Fruit fly (Drosophila melanogaster) whole organism, embryonic: ENCODE measurements around the gene spd-2.

Experiments
- Abd-B ChIP-seq: fragments of 200-800 bp; sonication (Bioruptor generic); optimal IDR thresholded peaks from 2 replicates; lab custom pipeline; 2018; ENCODE audit warnings: missing biosample characterization, mild to moderate bottlenecking, missing genetic modification characterization, moderate library complexity
- Aef1 ChIP-seq: fragments of 200-800 bp; sonication (Bioruptor generic); IDR thresholded peaks from 3 replicates; pipeline ENCODE4 v1.3.6; 2022; ENCODE audit warnings: missing biosample characterization, missing genetic modification characterization
- BEAF-32 ChIP-seq: fragments of 200-800 bp; sonication (Bioruptor generic); optimal IDR thresholded peaks from 3 replicates; lab custom pipeline; 2017; ENCODE audit warnings: missing biosample characterization, missing genetic modification characterization, mild to moderate bottlenecking, moderate library complexity, missing genetic modification reagents
- Bdp1 ChIP-seq: fragments of 200-800 bp; sonication (Bioruptor generic); optimal IDR thresholded peaks from 3 replicates; lab custom pipeline; 2016; ENCODE audit warnings: missing biosample characterization, missing genetic modification characterization
- BtbVII ChIP-seq: fragments of 200-800 bp; sonication (Bioruptor generic); optimal IDR thresholded peaks from 3 replicates; lab custom pipeline; 2017; ENCODE audit warnings: missing biosample characterization, mild to moderate bottlenecking, missing genetic modification characterization
- CG10565 ChIP-seq: fragments of 200-800 bp; sonication (Bioruptor generic); optimal IDR thresholded peaks from 3 replicates; lab custom pipeline; 2016; ENCODE audit warnings: missing biosample characterization, mild to moderate bottlenecking, missing genetic modification characterization
- CG13296 ChIP-seq: fragments of 200-800 bp; sonication (Bioruptor generic); optimal IDR thresholded peaks from 3 replicates; lab custom pipeline; 2018; ENCODE audit warnings: missing biosample characterization, mild to moderate bottlenecking, missing genetic modification characterization
- CG13894 ChIP-seq: fragments of 200-800 bp; sonication (Bioruptor generic); optimal IDR thresholded peaks from 3 replicates; lab custom pipeline; 2018; ENCODE audit warnings: missing biosample characterization, mild to moderate bottlenecking, missing genetic modification characterization, moderate library complexity
- CG14441 ChIP-seq: fragments of 200-800 bp; sonication (Bioruptor generic); IDR thresholded peaks from 2 replicates; pipeline ENCODE4 v1.3.6; 2022; ENCODE audit warnings: missing biosample characterization, missing genetic modification characterization
- CG14965 ChIP-seq: fragments of 200-800 bp; sonication (Bioruptor generic); optimal IDR thresholded peaks from 2 replicates; lab custom pipeline; 2016; ENCODE audit warnings: missing biosample characterization, missing genetic modification characterization, borderline replicate concordance
- CG17361 ChIP-seq: fragments of 200-800 bp; sonication (Bioruptor generic); IDR thresholded peaks from 3 replicates; pipeline ENCODE4 v1.3.6; 2022; ENCODE audit warnings: missing biosample characterization, missing genetic modification characterization
- CG18476 ChIP-seq: fragments of 200-800 bp; sonication (Bioruptor generic); optimal IDR thresholded peaks from 2 replicates; lab custom pipeline; 2016; ENCODE audit warnings: missing biosample characterization, mild to moderate bottlenecking, missing genetic modification characterization
- CG2199 ChIP-seq: fragments of 200-800 bp; sonication (Bioruptor generic); IDR thresholded peaks from 3 replicates; pipeline ENCODE4 v1.3.6; 2022; ENCODE audit warnings: missing biosample characterization, missing genetic modification characterization
- CG31441 ChIP-seq: fragments of 200-800 bp; sonication (Bioruptor generic); IDR thresholded peaks from 2 replicates; pipeline ENCODE4 v1.3.6; 2022; ENCODE audit warnings: missing biosample characterization, missing genetic modification characterization
- CG32532 ChIP-seq: fragments of 200-800 bp; sonication (Bioruptor generic); IDR thresholded peaks from 2 replicates; pipeline ENCODE4 v1.3.6; 2022; ENCODE audit warnings: missing biosample characterization, missing genetic modification characterization
- CG32772 ChIP-seq: fragments of 200-800 bp; sonication (Bioruptor generic); IDR thresholded peaks from 2 replicates; pipeline ENCODE4 v1.3.6; 2022; ENCODE audit warnings: missing biosample characterization, missing genetic modification characterization
- CG3281 ChIP-seq: fragments of 200-800 bp; sonication (Bioruptor generic); optimal IDR thresholded peaks from 3 replicates; lab custom pipeline; 2017; ENCODE audit warnings: missing biosample characterization, mild to moderate bottlenecking, missing genetic modification characterization
- CG4730 ChIP-seq: fragments of 200-800 bp; sonication (Bioruptor generic); IDR thresholded peaks from 2 replicates; pipeline ENCODE4 v1.3.6; 2022; ENCODE audit warnings: missing biosample characterization, missing genetic modification characterization
- CG6683 ChIP-seq: fragments of 200-800 bp; sonication (Bioruptor generic); optimal IDR thresholded peaks from 2 replicates; lab custom pipeline; 2017; ENCODE audit warnings: missing biosample characterization, mild to moderate bottlenecking, missing genetic modification characterization, missing genetic modification reagents
- CG7987 ChIP-seq: fragments of 200-800 bp; sonication (Bioruptor generic); optimal IDR thresholded peaks from 2 replicates; lab custom pipeline; 2018; ENCODE audit warnings: missing biosample characterization, mild to moderate bottlenecking, missing genetic modification characterization, moderate library complexity
- CG9215 ChIP-seq: fragments of 200-800 bp; sonication (Bioruptor generic); IDR thresholded peaks from 2 replicates; pipeline ENCODE4 v1.3.6; 2022; ENCODE audit warnings: missing biosample characterization, missing genetic modification characterization
- CG9727 ChIP-seq: fragments of 200-800 bp; sonication (Bioruptor generic); optimal IDR thresholded peaks from 3 replicates; lab custom pipeline; 2017; ENCODE audit warnings: missing biosample characterization, mild to moderate bottlenecking, missing genetic modification characterization
- CG9817 ChIP-seq: fragments of 200-800 bp; sonication (Bioruptor generic); optimal IDR thresholded peaks from 2 replicates; lab custom pipeline; 2018; ENCODE audit warnings: missing biosample characterization, mild to moderate bottlenecking, missing genetic modification characterization, moderate library complexity
- Dp ChIP-seq: fragments of 200-800 bp; sonication (Bioruptor generic); optimal IDR thresholded peaks from 2 replicates; lab custom pipeline; 2018; ENCODE audit warnings: missing biosample characterization, mild to moderate bottlenecking, missing genetic modification characterization, moderate library complexity
- Hey ChIP-seq: fragments of 200-800 bp; sonication (Bioruptor generic); optimal IDR thresholded peaks from 3 replicates; lab custom pipeline; 2018; ENCODE audit warnings: missing biosample characterization, mild to moderate bottlenecking, missing genetic modification characterization
- Hr51 ChIP-seq, 2 experiments: fragments of 200-800 bp; sonication (Bioruptor generic); optimal IDR thresholded peaks; 2 replicates in 1 of 2; 3 replicates in 1 of 2; lab custom pipeline; 2016 to 2018; ENCODE audit warnings: missing biosample characterization in 2 of 2, missing genetic modification characterization in 2 of 2, mild to moderate bottlenecking in 1 of 2, moderate library complexity in 1 of 2
- Max ChIP-seq: fragments of 200-800 bp; sonication (Bioruptor generic); optimal IDR thresholded peaks from 2 replicates; lab custom pipeline; 2016; ENCODE audit warnings: missing biosample characterization, mild to moderate bottlenecking, missing genetic modification characterization
- Oaz ChIP-seq: fragments of 200-800 bp; sonication (Bioruptor generic); IDR thresholded peaks from 2 replicates; pipeline ENCODE4 v1.3.6; 2022; ENCODE audit warnings: missing biosample characterization, missing genetic modification characterization
- Stat92E ChIP-seq, 3 experiments: fragments of >200 bp in 2 of 3; fragments of 200-800 bp in 1 of 3; sonication (Bioruptor generic) in 1 of 3; optimal IDR thresholded peaks; 2 replicates each; lab custom pipeline; 2017 to 2019; ENCODE audit warnings: missing biosample characterization in 3 of 3, missing genetic modification characterization in 3 of 3, mild to moderate bottlenecking in 1 of 3, moderate library complexity in 1 of 3
- Taf1 ChIP-seq: fragments of 200-800 bp; sonication (Bioruptor generic); IDR thresholded peaks from 2 replicates; pipeline ENCODE4 v1.3.6; 2022; ENCODE audit warnings: missing biosample characterization, missing genetic modification characterization
- Usf ChIP-seq: fragments of 200-800 bp; sonication (Bioruptor generic); optimal IDR thresholded peaks from 2 replicates; lab custom pipeline; 2017; ENCODE audit warnings: missing genotype, missing biosample characterization, missing genetic modification characterization
- bsh ChIP-seq, 2 experiments: fragments of 200-800 bp; sonication (Bioruptor generic); optimal IDR thresholded peaks; 2 replicates each; lab custom pipeline; 2017 to 2018; ENCODE audit warnings: mild to moderate bottlenecking in 2 of 2, missing biosample characterization in 2 of 2, missing genetic modification characterization in 2 of 2, moderate library complexity in 1 of 2
- danr ChIP-seq: fragments of 200-800 bp; sonication (Bioruptor generic); IDR thresholded peaks from 2 replicates; pipeline ENCODE4 v1.3.6; 2022; ENCODE audit warnings: missing biosample characterization, missing genetic modification characterization
- esg ChIP-seq: fragments of 200-800 bp; sonication (Bioruptor generic); conservative IDR thresholded peaks from 2 replicates; pipeline ENCODE4 v1.3.6; 2022; ENCODE audit warnings: missing biosample characterization, missing genetic modification characterization
- fd102C ChIP-seq: fragments of 200-800 bp; sonication (Bioruptor generic); optimal IDR thresholded peaks from 2 replicates; lab custom pipeline; 2018; ENCODE audit warnings: missing biosample characterization, mild to moderate bottlenecking, missing genetic modification characterization, moderate library complexity
- gsb ChIP-seq: fragments of 200-800 bp; sonication (Bioruptor generic); IDR thresholded peaks from 2 replicates; pipeline ENCODE4 v1.3.6; 2022; ENCODE audit warnings: missing biosample characterization, missing genetic modification characterization
- ken ChIP-seq: fragments of 200-800 bp; sonication (Bioruptor generic); IDR thresholded peaks from 3 replicates; pipeline ENCODE4 v1.3.6; 2022; ENCODE audit warnings: missing biosample characterization, missing genetic modification characterization
- mirr ChIP-seq: fragments of 200-800 bp; sonication (Bioruptor generic); optimal IDR thresholded peaks from 3 replicates; lab custom pipeline; 2018; ENCODE audit warnings: missing biosample characterization, mild to moderate bottlenecking, missing genetic modification characterization
- nmo ChIP-seq: fragments of 200-800 bp; sonication (Bioruptor generic); optimal IDR thresholded peaks from 2 replicates; lab custom pipeline; 2018; ENCODE audit warnings: missing biosample characterization, mild to moderate bottlenecking, missing genetic modification characterization, moderate library complexity
- org-1 ChIP-seq: fragments of 200-800 bp; sonication (Bioruptor generic); optimal IDR thresholded peaks from 2 replicates; lab custom pipeline; 2017; ENCODE audit warnings: missing biosample characterization, missing genetic modification characterization
- rib ChIP-seq: fragments of 200-800 bp; sonication (Bioruptor generic); IDR thresholded peaks from 2 replicates; pipeline ENCODE4 v1.3.6; 2022; ENCODE audit warnings: missing biosample characterization, missing genetic modification characterization
- slbo ChIP-seq: fragments of 200-800 bp; sonication (Bioruptor generic); IDR thresholded peaks from 2 replicates; pipeline ENCODE4 v1.3.6; 2022; ENCODE audit warnings: missing biosample characterization, missing genetic modification characterization
- slou ChIP-seq: fragments of 200-800 bp; sonication (Bioruptor generic); optimal IDR thresholded peaks from 3 replicates; lab custom pipeline; 2016; ENCODE audit warnings: missing biosample characterization, missing genetic modification characterization
- slp2 ChIP-seq: fragments of 200-800 bp; sonication (Bioruptor generic); optimal IDR thresholded peaks from 2 replicates; lab custom pipeline; 2016; ENCODE audit warnings: missing biosample characterization, missing genetic modification characterization
- sob ChIP-seq: fragments of 200-800 bp; sonication (Bioruptor generic); IDR thresholded peaks from 2 replicates; pipeline ENCODE4 v1.3.6; 2022; ENCODE audit warnings: missing biosample characterization, missing genetic modification characterization
- ssp ChIP-seq: fragments of 200-800 bp; sonication (Bioruptor generic); IDR thresholded peaks from 2 replicates; pipeline ENCODE4 v1.3.6; 2022; ENCODE audit warnings: missing biosample characterization, missing genetic modification characterization
- wor ChIP-seq: fragments of 200-800 bp; sonication (Bioruptor generic); IDR thresholded peaks from 2 replicates; pipeline ENCODE4 v1.3.6; 2022; ENCODE audit warnings: missing biosample characterization, missing genetic modification characterization
- z ChIP-seq: fragments of 200-800 bp; sonication (Bioruptor generic); IDR thresholded peaks from 3 replicates; pipeline ENCODE4 v1.3.6; 2022; ENCODE audit warnings: missing biosample characterization, missing genetic modification characterization
- zfh1 ChIP-seq: fragments of 200-800 bp; sonication (Bioruptor generic); IDR thresholded peaks from 3 replicates; pipeline ENCODE4 v1.3.6; 2022; ENCODE audit warnings: missing biosample characterization, missing genetic modification characterization

spd-2 gene

dm6 chr3L:16609120-16609519 is 14.3 kb upstream of the spd-2 start, which contains the start of gene CG4098 (continued):
- TF ChIP-seq CG4730 (GFP tag; lab: Robert Waterston, UW) (peak; percentile 45; the same call in 1 of the 2 replicates), CG6683 (GFP tag; lab: Kevin White, UChicago) (no peak), bsh (GFP tag; optimal IDR thresholded peaks at IDR 0.05; lab: Kevin White, UChicago) (peak in 1 of 2 experiments; percentile 47), nmo (GFP tag; lab: Kevin White, UChicago) (peak; percentile 18), esg (peak; percentile 32; the same call in 1 of the 2 replicates), Usf (GFP tag; lab: Kevin White, UChicago) (no peak), ssp (GFP tag; lab: Robert Waterston, UW) (peak; percentile 46), CG2199 (GFP tag; lab: Robert Waterston, UW) (peak; percentile 77; the same call in 2 of the 3 replicates), CG9215 (GFP tag; lab: Robert Waterston, UW) (peak; percentile 47; the same call in 1 of the 2 replicates)

DNA sequence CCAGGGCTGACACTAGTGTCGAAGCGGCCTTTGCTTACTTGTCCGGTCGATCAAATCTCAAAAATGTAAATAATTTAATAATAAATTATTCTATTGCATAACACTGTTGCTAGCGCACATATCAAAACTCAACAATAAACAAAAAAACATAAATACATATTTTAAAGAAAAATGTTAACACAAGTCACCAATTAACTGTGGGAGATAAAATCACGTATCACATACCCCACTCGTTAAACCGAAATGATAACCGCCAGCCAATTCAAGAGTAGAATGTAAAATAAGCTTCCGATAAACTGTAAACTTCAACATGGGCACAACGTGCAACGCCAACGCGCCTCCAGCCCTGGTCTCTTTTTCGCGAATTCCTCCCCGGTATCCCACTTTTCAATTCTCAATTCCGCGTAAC is 7.9 kb upstream of the spd-2 start, which contains the start of gene Arts:
Arts (plus strand) TSS at position 116 of the 409 bp plus-strand sequence.
- TF ChIP-seq Hr51 (GFP tag; optimal IDR thresholded peaks at IDR 0.05; lab: Kevin White, UChicago) (no peak), BtbVII (GFP tag; lab: Kevin White, UChicago) (no peak), slp2 (GFP tag; lab: Kevin White, UChicago) (no peak), gsb (GFP tag; lab: Robert Waterston, UW) (no peak), CG7987 (GFP tag; lab: Kevin White, UChicago) (no peak), CG13894 (tag; lab: Kevin White, UChicago) (peak; percentile 25), Stat92E (GFP tag; optimal IDR thresholded peaks at IDR 0.05; lab: Kevin White, UChicago) (no peak), wor (no peak), CG32772 (GFP tag; lab: Robert Waterston, UW) (no peak), CG9727 (GFP tag; lab: Kevin White, UChicago) (peak; percentile 49), CG9215 (GFP tag; lab: Robert Waterston, UW) (no peak), slou (no peak), zfh1 (GFP tag; lab: Robert Waterston, UW) (no peak), CG3281 (peak; percentile 43), CG13296 (no peak), rib (no peak), Max (GFP tag; lab: Kevin White, UChicago) (peak; percentile 54), z (GFP tag; lab: Robert Waterston, UW) (no peak), CG14965 (GFP tag; lab: Kevin White, UChicago) (no peak), CG14441 (GFP tag; lab: Robert Waterston, UW) (no peak), CG10565 (no peak), Dp (GFP tag; lab: Kevin White, UChicago) (peak; percentile 58), CG17361 (no peak), Oaz (GFP tag; lab: Robert Waterston, UW) (no peak), danr (GFP tag; lab: Robert Waterston, UW) (no peak), mirr (GFP tag; lab: Kevin White, UChicago) (no peak), CG32532 (GFP tag; lab: Robert Waterston, UW) (no peak), BEAF-32 (GFP tag; lab: Kevin White, UChicago) (peak; percentile 31), fd102C (GFP tag; lab: Kevin White, UChicago) (no peak), sob (GFP tag; lab: Robert Waterston, UW) (no peak), CG18476 (GFP tag; lab: Kevin White, UChicago) (no peak), slbo (GFP tag; lab: Robert Waterston, UW) (no peak), Bdp1 (GFP tag; lab: Kevin White, UChicago) (no peak), CG31441 (GFP tag; lab: Robert Waterston, UW) (no peak), ken (no peak), Aef1 (no peak), Hey (no peak), CG9817 (tag; lab: Kevin White, UChicago) (peak; percentile 39), CG6683 (GFP tag; lab: Kevin White, UChicago) (no peak), Abd-B (GFP tag; lab: Kevin White, UChicago) (peak; percentile 27), org-1 (no peak), Taf1 (no peak)
